Fruit fly (Drosophila melanogaster) whole organism, embryonic: ENCODE measurements around the gene SclB.

Experiments
- Abd-B ChIP-seq: fragments of 200-800 bp; sonication (Bioruptor generic); optimal IDR thresholded peaks from 2 replicates; lab custom pipeline; 2018; ENCODE audit warnings: missing biosample characterization, mild to moderate bottlenecking, missing genetic modification characterization, moderate library complexity
- CG10267 ChIP-seq: fragments of 200-800 bp; sonication (Bioruptor generic); optimal IDR thresholded peaks from 2 replicates; lab custom pipeline; 2018; ENCODE audit warnings: missing biosample characterization, mild to moderate bottlenecking, missing genetic modification characterization, moderate library complexity
- CG10321 ChIP-seq: fragments of 200-800 bp; sonication (Bioruptor generic); IDR thresholded peaks from 2 replicates; pipeline ENCODE4 v1.3.6; 2022; ENCODE audit warnings: missing biosample characterization, missing genetic modification characterization
- CG12659 ChIP-seq: fragments of 200-800 bp; sonication (Bioruptor generic); optimal IDR thresholded peaks from 3 replicates; lab custom pipeline; 2017; ENCODE audit warnings: mild to moderate bottlenecking, missing biosample characterization, missing genetic modification reagents, missing genetic modification characterization
- CG14050 ChIP-seq: fragments of 200-800 bp; sonication (Bioruptor generic); IDR thresholded peaks from 3 replicates; pipeline ENCODE4 v1.3.6; 2022; ENCODE audit warnings: missing biosample characterization, missing genetic modification characterization
- CG15269 ChIP-seq: fragments of 200-800 bp; sonication (Bioruptor generic); optimal IDR thresholded peaks from 2 replicates; lab custom pipeline; 2018; ENCODE audit warnings: missing biosample characterization, mild to moderate bottlenecking, missing genetic modification characterization, moderate library complexity
- CG17328 ChIP-seq: fragments of 200-800 bp; sonication (Bioruptor generic); IDR thresholded peaks from 2 replicates; pipeline ENCODE4 v1.3.6; 2022; ENCODE audit warnings: missing biosample characterization, missing genetic modification characterization
- CG2129 ChIP-seq: fragments of 200-800 bp; sonication (Bioruptor generic); IDR thresholded peaks from 2 replicates; pipeline ENCODE4 v1.3.6; 2022; ENCODE audit warnings: missing biosample characterization, missing genetic modification characterization; ENCODE audit not compliant: partially characterized antibody
- CG3163 ChIP-seq: fragments of 200-800 bp; sonication (Bioruptor generic); optimal IDR thresholded peaks from 3 replicates; lab custom pipeline; 2016; ENCODE audit warnings: missing biosample characterization, missing genetic modification characterization
- CG32767 ChIP-seq: fragments of 200-800 bp; sonication (Bioruptor generic); IDR thresholded peaks from 2 replicates; pipeline ENCODE4 v1.3.6; 2022; ENCODE audit warnings: missing biosample characterization, missing genetic modification characterization
- CG33213 ChIP-seq: fragments of 200-800 bp; sonication (Bioruptor generic); optimal IDR thresholded peaks from 3 replicates; lab custom pipeline; 2016; ENCODE audit warnings: missing biosample characterization, missing genetic modification characterization
- CG3726 ChIP-seq: fragments of 200-800 bp; sonication (Bioruptor generic); IDR thresholded peaks from 3 replicates; pipeline ENCODE4, ENCODE4 v1.3.6; 2022; ENCODE audit warnings: missing biosample characterization, missing genetic modification characterization
- CG4404 ChIP-seq: fragments of 200-800 bp; sonication (Bioruptor generic); IDR thresholded peaks from 2 replicates; pipeline ENCODE4 v1.3.6; 2022; ENCODE audit warnings: missing biosample characterization, missing genetic modification characterization
- CG6272 ChIP-seq: fragments of 200-800 bp; sonication (Bioruptor generic); IDR thresholded peaks from 2 replicates; pipeline ENCODE4 v1.3.6; 2022; ENCODE audit warnings: missing biosample characterization, missing genetic modification characterization
- CG7271 ChIP-seq: fragments of 200-800 bp; sonication (Bioruptor generic); optimal IDR thresholded peaks from 2 replicates; lab custom pipeline; 2018; ENCODE audit warnings: missing biosample characterization, mild to moderate bottlenecking, missing genetic modification characterization, moderate library complexity
- CG7357 ChIP-seq: fragments of 200-800 bp; sonication (Bioruptor generic); IDR thresholded peaks from 3 replicates; pipeline ENCODE4 v1.3.6; 2022; ENCODE audit warnings: missing biosample characterization, missing genetic modification characterization
- CG9215 ChIP-seq: fragments of 200-800 bp; sonication (Bioruptor generic); IDR thresholded peaks from 2 replicates; pipeline ENCODE4 v1.3.6; 2022; ENCODE audit warnings: missing biosample characterization, missing genetic modification characterization
- CG9437 ChIP-seq: fragments of 200-800 bp; sonication (Bioruptor generic); optimal IDR thresholded peaks from 2 replicates; lab custom pipeline; 2018; ENCODE audit warnings: missing biosample characterization, mild to moderate bottlenecking, missing genetic modification characterization
- Dll ChIP-seq: fragments of 200-800 bp; sonication (Bioruptor generic); IDR thresholded peaks from 4 replicates; pipeline ENCODE4 v1.3.6; 2022; ENCODE audit warnings: missing biosample characterization, missing genetic modification characterization; ENCODE audit not compliant: partially characterized antibody
- Dp ChIP-seq: fragments of 200-800 bp; sonication (Bioruptor generic); optimal IDR thresholded peaks from 2 replicates; lab custom pipeline; 2018; ENCODE audit warnings: missing biosample characterization, mild to moderate bottlenecking, missing genetic modification characterization, moderate library complexity
- Dref ChIP-seq: fragments of 200-800 bp; sonication (Bioruptor generic); IDR thresholded peaks from 2 replicates; pipeline ENCODE4 v1.3.6; 2022; ENCODE audit warnings: missing biosample characterization, missing genetic modification characterization
- Fer3 ChIP-seq: fragments of 200-800 bp; sonication (Bioruptor generic); optimal IDR thresholded peaks from 2 replicates; lab custom pipeline; 2018; ENCODE audit warnings: missing biosample characterization, mild to moderate bottlenecking, missing genetic modification characterization, moderate library complexity
- HLH54F ChIP-seq: fragments of 200-800 bp; sonication (Bioruptor generic); optimal IDR thresholded peaks from 3 replicates; lab custom pipeline; 2016; ENCODE audit warnings: missing biosample characterization, missing genetic modification characterization
- Hey ChIP-seq: fragments of 200-800 bp; sonication (Bioruptor generic); optimal IDR thresholded peaks from 3 replicates; lab custom pipeline; 2018; ENCODE audit warnings: missing biosample characterization, mild to moderate bottlenecking, missing genetic modification characterization
- Jarid2 ChIP-seq: fragments of 200-800 bp; sonication (Bioruptor generic); optimal IDR thresholded peaks from 3 replicates; lab custom pipeline; 2017; ENCODE audit warnings: mild to moderate bottlenecking, missing biosample characterization, missing genetic modification reagents, missing genetic modification characterization
- MTF-1 ChIP-seq: fragments of 200-800 bp; sonication (Bioruptor generic); optimal IDR thresholded peaks from 2 replicates; lab custom pipeline; 2018; ENCODE audit warnings: missing biosample characterization, mild to moderate bottlenecking, missing genetic modification characterization, borderline replicate concordance
- Usf ChIP-seq: fragments of 200-800 bp; sonication (Bioruptor generic); optimal IDR thresholded peaks from 2 replicates; lab custom pipeline; 2017; ENCODE audit warnings: missing genotype, missing biosample characterization, missing genetic modification characterization
- ash1 ChIP-seq: fragments of 200-800 bp; sonication (Bioruptor generic); optimal IDR thresholded peaks from 2 replicates; lab custom pipeline; 2018; ENCODE audit warnings: missing biosample characterization, mild to moderate bottlenecking, missing genetic modification characterization
- bcd ChIP-seq: fragments of 200-800 bp; sonication (Bioruptor generic); optimal IDR thresholded peaks from 2 replicates; lab custom pipeline; 2017; ENCODE audit warnings: missing biosample characterization, mild to moderate bottlenecking, missing genetic modification characterization
- cas ChIP-seq: fragments of 200-800 bp; sonication (Bioruptor generic); IDR thresholded peaks from 2 replicates; pipeline ENCODE4 v1.3.6; 2022; ENCODE audit warnings: missing biosample characterization, missing genetic modification characterization
- dan ChIP-seq: fragments of 200-800 bp; sonication (Bioruptor generic); IDR thresholded peaks from 2 replicates; pipeline ENCODE4 v1.3.6; 2022; ENCODE audit warnings: missing biosample characterization, missing genetic modification characterization
- eve ChIP-seq, 2 experiments: fragments of >200 bp; optimal IDR thresholded peaks; 2 replicates each; lab custom pipeline; 2017; ENCODE audit warnings: missing biosample characterization in 2 of 2, missing genetic modification characterization in 2 of 2
- fd102C ChIP-seq: fragments of 200-800 bp; sonication (Bioruptor generic); optimal IDR thresholded peaks from 2 replicates; lab custom pipeline; 2018; ENCODE audit warnings: missing biosample characterization, mild to moderate bottlenecking, missing genetic modification characterization, moderate library complexity
- fd64A ChIP-seq: fragments of 200-800 bp; sonication (Bioruptor generic); optimal IDR thresholded peaks from 3 replicates; lab custom pipeline; 2018; ENCODE audit warnings: missing biosample characterization, mild to moderate bottlenecking, missing genetic modification characterization
- fd96Cb ChIP-seq: fragments of 200-800 bp; sonication (Bioruptor generic); optimal IDR thresholded peaks from 2 replicates; lab custom pipeline; 2018; ENCODE audit warnings: missing biosample characterization, mild to moderate bottlenecking, missing genetic modification characterization, moderate library complexity
- gcm2 ChIP-seq: fragments of 200-800 bp; sonication (Bioruptor generic); optimal IDR thresholded peaks from 2 replicates; lab custom pipeline; 2016; ENCODE audit warnings: missing biosample characterization, missing genetic modification characterization
- gfzf ChIP-seq: fragments of 200-800 bp; sonication (Bioruptor generic); optimal IDR thresholded peaks from 2 replicates; lab custom pipeline; 2016; ENCODE audit warnings: missing biosample characterization, mild to moderate bottlenecking, missing genetic modification characterization, moderate library complexity
- gsb-n ChIP-seq: fragments of 200-800 bp; sonication (Bioruptor generic); optimal IDR thresholded peaks from 3 replicates; lab custom pipeline; 2018; ENCODE audit warnings: missing biosample characterization, mild to moderate bottlenecking, missing genetic modification characterization
- luna ChIP-seq: fragments of 200-800 bp; sonication (Bioruptor generic); optimal IDR thresholded peaks from 2 replicates; lab custom pipeline; 2016; ENCODE audit warnings: missing biosample characterization, missing genetic modification characterization
- mld ChIP-seq: fragments of 200-800 bp; sonication (Bioruptor generic); IDR thresholded peaks from 3 replicates; pipeline ENCODE4 v1.3.6; 2022; ENCODE audit warnings: missing biosample characterization, missing genetic modification characterization; ENCODE audit not compliant: partially characterized antibody
- pan ChIP-seq, 4 experiments: fragments of >200 bp in 3 of 4; fragments of 200-800 bp in 1 of 4; sonication (Bioruptor generic) in 1 of 4; optimal IDR thresholded peaks in 3 of 4; IDR thresholded peaks in 1 of 4; 2 replicates each; pipeline versions ENCODE4 v1.3.6 to Lab custom; 2017 to 2022; ENCODE audit warnings: missing biosample characterization in 2 of 4, missing genetic modification characterization in 2 of 4, mixed read lengths in 1 of 4
- pho ChIP-seq: fragments of 200-800 bp; sonication (Bioruptor generic); optimal IDR thresholded peaks from 2 replicates; lab custom pipeline; 2016; ENCODE audit warnings: missing biosample characterization, missing genetic modification characterization
- psq ChIP-seq: fragments of 200-800 bp; sonication (Bioruptor generic); optimal IDR thresholded peaks from 2 replicates; lab custom pipeline; 2017; ENCODE audit warnings: missing biosample characterization, missing genetic modification characterization
- rib ChIP-seq: fragments of 200-800 bp; sonication (Bioruptor generic); IDR thresholded peaks from 2 replicates; pipeline ENCODE4 v1.3.6; 2022; ENCODE audit warnings: missing biosample characterization, missing genetic modification characterization
- sens ChIP-seq: fragments of 200-800 bp; sonication (Bioruptor generic); peaks from one replicate; lab custom pipeline; 2016; ENCODE audit warnings: missing biosample characterization, missing genetic modification characterization
- unpg ChIP-seq: fragments of 200-800 bp; sonication (Bioruptor generic); optimal IDR thresholded peaks from 3 replicates; lab custom pipeline; 2018; ENCODE audit warnings: missing biosample characterization, mild to moderate bottlenecking, missing genetic modification characterization, moderate library complexity
- vfl ChIP-seq: fragments of 200-800 bp; sonication (Bioruptor generic); optimal IDR thresholded peaks from 2 replicates; lab custom pipeline; 2016; ENCODE audit warnings: missing biosample characterization, missing genetic modification characterization
- yki ChIP-seq: fragments of >200 bp; optimal IDR thresholded peaks from 3 replicates; lab custom pipeline; 2018

The SclB gene

DNA sequence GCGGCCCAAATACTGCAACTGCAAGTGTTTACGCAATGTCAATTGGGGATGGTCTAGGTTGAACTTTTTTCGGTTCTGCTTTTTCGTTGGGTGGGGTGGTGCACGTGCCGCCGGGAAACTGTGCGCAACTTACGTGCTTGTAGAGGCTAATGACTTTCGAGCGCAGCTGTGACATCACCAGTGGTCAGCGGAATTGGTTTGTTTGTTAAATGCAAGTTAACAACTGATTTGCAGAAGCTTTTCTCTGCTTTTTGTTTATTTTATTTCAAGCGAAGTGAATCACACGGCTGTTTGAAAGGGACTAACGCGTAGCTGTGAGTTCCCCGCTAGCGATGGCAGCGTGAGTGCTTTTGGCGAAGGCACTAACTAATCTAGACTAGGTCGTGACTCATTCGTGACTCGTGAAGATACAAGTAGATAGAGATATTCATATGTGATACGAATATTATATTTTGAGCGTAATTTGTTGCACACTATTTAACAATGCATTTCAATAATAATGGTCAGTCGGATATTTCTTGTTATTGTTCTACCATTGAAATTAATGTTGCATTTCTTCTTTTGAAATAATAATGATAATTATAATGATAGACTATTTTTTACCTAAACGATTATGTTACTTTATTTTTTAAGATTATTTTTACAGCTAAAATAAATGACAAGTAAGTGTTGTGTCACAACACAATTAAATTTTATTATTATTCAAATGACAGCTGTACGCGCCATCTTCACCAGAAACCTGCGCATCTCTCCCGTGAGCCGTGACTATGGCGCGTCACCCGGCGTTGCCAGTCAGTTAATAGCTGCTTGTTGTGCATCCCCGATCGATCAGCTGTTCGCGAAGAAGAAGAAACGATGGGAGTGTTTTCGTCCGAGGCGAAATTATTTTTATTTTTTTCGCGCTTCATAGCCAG lies 50.1 kb downstream of the SclB start, which contains the start of the genes osi and tweek (continued):
- TF ChIP-seq Jarid2 (GFP tag; lab: Kevin White, UChicago) (peak; percentile 60), vfl (GFP tag; lab: Kevin White, UChicago) (peak; percentile 57), gfzf (GFP tag; lab: Kevin White, UChicago) (peak; percentile 74), CG15269 (peak; percentile 11), Fer3 (tag; lab: Kevin White, UChicago) (peak; percentile 2), fd64A (no peak), unpg (GFP tag; lab: Kevin White, UChicago) (no peak), CG14050 (no peak), pho (peak; percentile 41), CG3726 (no peak), HLH54F (peak; percentile 63), psq (GFP tag; lab: Kevin White, UChicago) (no peak), gsb-n (tag; lab: Kevin White, UChicago) (no peak), sens (GFP tag; lab: Kevin White, UChicago) (peak; percentile 89), CG12659 (GFP tag; lab: Kevin White, UChicago) (peak; percentile 65), bcd (GFP tag; lab: Kevin White, UChicago) (peak; percentile 57), Hey (tag; lab: Kevin White, UChicago) (peak; percentile 52), CG2129 (peak; percentile 40; the same call in 1 of the 2 replicates), Dll (peak; percentile 90), CG4404 (GFP tag; lab: Robert Waterston, UW) (peak; percentile 53), CG33213 (GFP tag; lab: Kevin White, UChicago) (peak; percentile 14), CG7271 (tag; lab: Kevin White, UChicago) (no peak), CG10267 (tag; lab: Kevin White, UChicago) (peak; percentile 33), eve (GFP tag; optimal IDR thresholded peaks at IDR 0.05; lab: Kevin White, UChicago) (no peak), CG3163 (no peak), Usf (GFP tag; lab: Kevin White, UChicago) (peak; percentile 26), Dp (GFP tag; lab: Kevin White, UChicago) (peak; percentile 53), rib (GFP tag; lab: Robert Waterston, UW) (no peak), yki (lab: Kevin White, UChicago) (no peak), CG7357 (no peak), fd102C (GFP tag; lab: Kevin White, UChicago) (no peak), luna (GFP tag; lab: Kevin White, UChicago) (no peak), CG6272 (GFP tag; lab: Robert Waterston, UW) (peak; percentile 39), CG9215 (GFP tag; lab: Robert Waterston, UW) (peak; percentile 49), fd96Cb (tag; lab: Kevin White, UChicago) (peak; percentile 40), CG17328 (0 out of 2 replicates have a peak, but pooled peaks have one; percentile 8), dan (GFP tag; lab: Robert Waterston, UW) (no peak), mld (GFP tag; lab: Robert Waterston, UW) (no peak; the same call in 1 of the 3 replicates), CG32767 (GFP tag; lab: Robert Waterston, UW) (no peak), Dref (GFP tag; lab: Robert Waterston, UW) (peak; percentile 40), pan (optimal IDR thresholded peaks at IDR 0.05; lab: Kevin White, UChicago) (no peak), pan (GFP tag; optimal IDR thresholded peaks at IDR 0.05 in 1 of 2, IDR thresholded peaks at IDR 0.05 in 1 of 2) (no peak), cas (no peak), ash1 (GFP tag; lab: Kevin White, UChicago) (no peak), Abd-B (GFP tag; lab: Kevin White, UChicago) (no peak), CG10321 (GFP tag; lab: Robert Waterston, UW) (no peak), MTF-1 (GFP tag; lab: Kevin White, UChicago) (peak; percentile 55), CG9437 (GFP tag; lab: Kevin White, UChicago) (peak; percentile 57), gcm2 (GFP tag; lab: Kevin White, UChicago) (no peak)
